Fruit fly (Drosophila melanogaster) whole organism, embryonic: Measurements from ENCODE around the gene SclA.

Experiments used
- BtbVII ChIP-seq: fragments of 200-800 bp; sonication (Bioruptor generic); optimal IDR thresholded peaks from 3 replicates; lab custom pipeline; 2017; ENCODE audit warnings: missing biosample characterization, mild to moderate bottlenecking, missing genetic modification characterization
- CG10321 ChIP-seq: fragments of 200-800 bp; sonication (Bioruptor generic); IDR thresholded peaks from 2 replicates; pipeline ENCODE4 v1.3.6; 2022; ENCODE audit warnings: missing biosample characterization, missing genetic modification characterization
- CG10366 ChIP-seq: fragments of 200-800 bp; sonication (Bioruptor generic); IDR thresholded peaks from 2 replicates; pipeline ENCODE4 v1.3.6; 2022; ENCODE audit warnings: missing biosample characterization, missing genetic modification characterization
- CG12155 ChIP-seq: fragments of 200-800 bp; sonication (Bioruptor generic); optimal IDR thresholded peaks from 3 replicates; lab custom pipeline; 2016; ENCODE audit warnings: missing biosample characterization, missing genetic modification characterization
- CG12219 ChIP-seq: fragments of 200-800 bp; sonication (Bioruptor generic); optimal IDR thresholded peaks from 3 replicates; lab custom pipeline; 2018; ENCODE audit warnings: missing biosample characterization, mild to moderate bottlenecking, missing genetic modification characterization
- CG13775 ChIP-seq: fragments of 200-800 bp; sonication (Bioruptor generic); optimal IDR thresholded peaks from 3 replicates; lab custom pipeline; 2017; ENCODE audit warnings: missing biosample characterization, mild to moderate bottlenecking, missing genetic modification characterization
- CG15479 ChIP-seq: fragments of 200-800 bp; sonication (Bioruptor generic); optimal IDR thresholded peaks from 3 replicates; lab custom pipeline; 2019; ENCODE audit warnings: missing biosample characterization, mild to moderate bottlenecking, missing genetic modification characterization, moderate library complexity
- CG1647 ChIP-seq: fragments of 200-800 bp; sonication (Bioruptor generic); optimal IDR thresholded peaks from 3 replicates; lab custom pipeline; 2016; ENCODE audit warnings: missing biosample characterization, missing genetic modification characterization
- CG18011 ChIP-seq: fragments of 200-800 bp; sonication (Bioruptor generic); optimal IDR thresholded peaks from 2 replicates; lab custom pipeline; 2017; ENCODE audit warnings: missing biosample characterization, missing genetic modification characterization, mild to moderate bottlenecking, moderate library complexity, missing genotype
- CG1832 ChIP-seq: fragments of 200-800 bp; sonication (Bioruptor generic); optimal IDR thresholded peaks from 2 replicates; lab custom pipeline; 2017; ENCODE audit warnings: missing biosample characterization, mild to moderate bottlenecking, missing genetic modification characterization, inconsistent platforms
- CG18764 ChIP-seq: fragments of 200-800 bp; sonication (Bioruptor generic); optimal IDR thresholded peaks from 3 replicates; lab custom pipeline; 2016; ENCODE audit warnings: missing biosample characterization, missing genetic modification characterization
- CG2202 ChIP-seq: fragments of 200-800 bp; sonication (Bioruptor generic); optimal IDR thresholded peaks from 2 replicates; lab custom pipeline; 2018; ENCODE audit warnings: missing biosample characterization, mild to moderate bottlenecking, missing genetic modification characterization
- CG3163 ChIP-seq: fragments of 200-800 bp; sonication (Bioruptor generic); optimal IDR thresholded peaks from 3 replicates; lab custom pipeline; 2016; ENCODE audit warnings: missing biosample characterization, missing genetic modification characterization
- CG3838 ChIP-seq: fragments of 200-800 bp; sonication (Bioruptor generic); optimal IDR thresholded peaks from 3 replicates; lab custom pipeline; 2016; ENCODE audit warnings: missing biosample characterization, missing genetic modification characterization
- CG3847 ChIP-seq: fragments of 200-800 bp; sonication (Bioruptor generic); IDR thresholded peaks from 2 replicates; pipeline ENCODE4 v1.3.6; 2022; ENCODE audit warnings: missing biosample characterization, missing genetic modification characterization
- CG4328 ChIP-seq: fragments of 200-800 bp; sonication (Bioruptor generic); optimal IDR thresholded peaks from 3 replicates; lab custom pipeline; 2017; ENCODE audit warnings: missing biosample characterization, missing genetic modification reagents, missing genetic modification characterization
- CG4854 ChIP-seq: fragments of 200-800 bp; sonication (Bioruptor generic); optimal IDR thresholded peaks from 2 replicates; lab custom pipeline; 2016; ENCODE audit warnings: missing biosample characterization, missing genetic modification characterization, inconsistent platforms
- CG6854 ChIP-seq: fragments of 200-800 bp; sonication (Bioruptor generic); optimal IDR thresholded peaks from 3 replicates; lab custom pipeline; 2017; ENCODE audit warnings: missing biosample characterization, mild to moderate bottlenecking, missing genetic modification characterization
- CG7786 ChIP-seq: fragments of 200-800 bp; sonication (Bioruptor generic); optimal IDR thresholded peaks from 2 replicates; lab custom pipeline; 2016; ENCODE audit warnings: missing biosample characterization, missing genetic modification characterization
- CG9727 ChIP-seq: fragments of 200-800 bp; sonication (Bioruptor generic); optimal IDR thresholded peaks from 3 replicates; lab custom pipeline; 2017; ENCODE audit warnings: missing biosample characterization, mild to moderate bottlenecking, missing genetic modification characterization
- CG9876 ChIP-seq: fragments of 200-800 bp; sonication (Bioruptor generic); optimal IDR thresholded peaks from 2 replicates; lab custom pipeline; 2016; ENCODE audit warnings: missing biosample characterization, missing genetic modification characterization
- Hey ChIP-seq: fragments of 200-800 bp; sonication (Bioruptor generic); optimal IDR thresholded peaks from 3 replicates; lab custom pipeline; 2018; ENCODE audit warnings: missing biosample characterization, mild to moderate bottlenecking, missing genetic modification characterization
- HmgZ ChIP-seq: fragments of 200-800 bp; sonication (Bioruptor generic); optimal IDR thresholded peaks from 2 replicates; lab custom pipeline; 2018; ENCODE audit warnings: missing biosample characterization, mild to moderate bottlenecking, missing genetic modification characterization
- Hr78 ChIP-seq, 2 experiments: fragments of 200-800 bp in 1 of 2; fragments of >200 bp in 1 of 2; sonication (Bioruptor generic) in 1 of 2; optimal IDR thresholded peaks; 2 replicates each; lab custom pipeline; 2017 to 2019; ENCODE audit warnings: missing biosample characterization in 2 of 2, missing genetic modification characterization in 2 of 2, mild to moderate bottlenecking in 1 of 2, moderate library complexity in 1 of 2
- Max ChIP-seq: fragments of 200-800 bp; sonication (Bioruptor generic); optimal IDR thresholded peaks from 2 replicates; lab custom pipeline; 2016; ENCODE audit warnings: missing biosample characterization, mild to moderate bottlenecking, missing genetic modification characterization
- Med ChIP-seq: fragments of 200-800 bp; sonication (Bioruptor generic); peaks from one replicate; lab custom pipeline; 2016; ENCODE audit warnings: missing biosample characterization, missing genetic modification characterization, mild to moderate bottlenecking, inconsistent platforms, moderate library complexity
- Meics ChIP-seq: fragments of 200-800 bp; sonication (Bioruptor generic); optimal IDR thresholded peaks from 2 replicates; lab custom pipeline; 2017; ENCODE audit warnings: missing biosample characterization, mild to moderate bottlenecking, missing genetic modification characterization
- Oaz ChIP-seq: fragments of 200-800 bp; sonication (Bioruptor generic); IDR thresholded peaks from 2 replicates; pipeline ENCODE4 v1.3.6; 2022; ENCODE audit warnings: missing biosample characterization, missing genetic modification characterization
- Spps ChIP-seq: fragments of 200-800 bp; sonication (Bioruptor generic); optimal IDR thresholded peaks from 2 replicates; lab custom pipeline; 2018; ENCODE audit warnings: missing biosample characterization, mild to moderate bottlenecking, missing genetic modification characterization
- Sry-β ChIP-seq: fragments of 200-800 bp; sonication (Bioruptor generic); optimal IDR thresholded peaks from 2 replicates; lab custom pipeline; 2018; ENCODE audit warnings: missing biosample characterization, mild to moderate bottlenecking, missing genetic modification characterization, moderate library complexity
- Taf1 ChIP-seq: fragments of 200-800 bp; sonication (Bioruptor generic); IDR thresholded peaks from 2 replicates; pipeline ENCODE4 v1.3.6; 2022; ENCODE audit warnings: missing biosample characterization, missing genetic modification characterization
- Tbp ChIP-seq: fragments of >200 bp; optimal IDR thresholded peaks from 2 replicates; lab custom pipeline; 2018; ENCODE audit warnings: missing biosample characterization, missing genetic modification characterization
- Trl ChIP-seq, 3 experiments: fragments of >200 bp in 2 of 3; fragments of 200-800 bp in 1 of 3; sonication (Bioruptor generic) in 1 of 3; optimal IDR thresholded peaks; 2 replicates in 1 of 3; 3 replicates in 2 of 3; lab custom pipeline; 2016 to 2017; ENCODE audit warnings: missing biosample characterization in 1 of 3, missing genetic modification characterization in 1 of 3
- ab ChIP-seq: fragments of 200-800 bp; sonication (Bioruptor generic); optimal IDR thresholded peaks from 2 replicates; lab custom pipeline; 2016; ENCODE audit warnings: missing biosample characterization, missing genetic modification characterization
- ash1 ChIP-seq: fragments of 200-800 bp; sonication (Bioruptor generic); optimal IDR thresholded peaks from 2 replicates; lab custom pipeline; 2018; ENCODE audit warnings: missing biosample characterization, mild to moderate bottlenecking, missing genetic modification characterization
- ato ChIP-seq: fragments of 200-800 bp; sonication (Bioruptor generic); IDR thresholded peaks from 2 replicates; pipeline ENCODE4 v1.3.6; 2022; ENCODE audit warnings: missing biosample characterization, missing genetic modification characterization; ENCODE audit not compliant: partially characterized antibody
- chif ChIP-seq, 2 experiments: fragments of 200-800 bp; sonication (Bioruptor generic); optimal IDR thresholded peaks; 3 replicates each; lab custom pipeline; 2016; ENCODE audit warnings: missing biosample characterization in 2 of 2, missing genetic modification characterization in 2 of 2
- chinmo ChIP-seq: fragments of 200-800 bp; sonication (Bioruptor generic); IDR thresholded peaks from 4 replicates; pipeline ENCODE4 v1.3.6; 2022; ENCODE audit warnings: missing biosample characterization, missing genetic modification characterization; ENCODE audit not compliant: partially characterized antibody
- fd102C ChIP-seq: fragments of 200-800 bp; sonication (Bioruptor generic); optimal IDR thresholded peaks from 2 replicates; lab custom pipeline; 2018; ENCODE audit warnings: missing biosample characterization, mild to moderate bottlenecking, missing genetic modification characterization, moderate library complexity
- fd64A ChIP-seq: fragments of 200-800 bp; sonication (Bioruptor generic); optimal IDR thresholded peaks from 3 replicates; lab custom pipeline; 2018; ENCODE audit warnings: missing biosample characterization, mild to moderate bottlenecking, missing genetic modification characterization
- fru ChIP-seq: fragments of >200 bp; optimal IDR thresholded peaks from 2 replicates; lab custom pipeline; 2017
- lola ChIP-seq, 3 experiments: fragments of >200 bp in 2 of 3; fragments of 200-800 bp in 1 of 3; sonication (Bioruptor generic) in 1 of 3; optimal IDR thresholded peaks; 2 replicates each; lab custom pipeline; 2017 to 2019; ENCODE audit warnings: missing biosample characterization in 3 of 3, missing genetic modification characterization in 3 of 3, mild to moderate bottlenecking in 1 of 3, moderate library complexity in 1 of 3
- nau ChIP-seq: fragments of 200-800 bp; sonication (Bioruptor generic); optimal IDR thresholded peaks from 3 replicates; lab custom pipeline; 2017; ENCODE audit warnings: missing biosample characterization, mild to moderate bottlenecking, missing genetic modification characterization, missing genetic modification reagents
- nerfin-2 ChIP-seq: fragments of 200-800 bp; sonication (Bioruptor generic); IDR thresholded peaks from 2 replicates; pipeline ENCODE4 v1.3.6; 2022; ENCODE audit warnings: missing biosample characterization, missing genetic modification characterization; ENCODE audit not compliant: partially characterized antibody
- nmo ChIP-seq: fragments of 200-800 bp; sonication (Bioruptor generic); optimal IDR thresholded peaks from 2 replicates; lab custom pipeline; 2018; ENCODE audit warnings: missing biosample characterization, mild to moderate bottlenecking, missing genetic modification characterization, moderate library complexity
- p53 ChIP-seq: fragments of 200-800 bp; sonication (Bioruptor generic); optimal IDR thresholded peaks from 2 replicates; lab custom pipeline; 2016; ENCODE audit warnings: missing biosample characterization, missing genetic modification characterization
- peb ChIP-seq: fragments of 200-800 bp; sonication (Bioruptor generic); IDR thresholded peaks from 2 replicates; pipeline ENCODE4 v1.3.6; 2022; ENCODE audit warnings: missing biosample characterization, missing genetic modification characterization
- pros ChIP-seq: fragments of 200-800 bp; sonication (Bioruptor generic); optimal IDR thresholded peaks from 3 replicates; lab custom pipeline; 2019; ENCODE audit warnings: missing biosample characterization, mild to moderate bottlenecking, missing genetic modification characterization, moderate library complexity
- slbo ChIP-seq: fragments of 200-800 bp; sonication (Bioruptor generic); IDR thresholded peaks from 2 replicates; pipeline ENCODE4 v1.3.6; 2022; ENCODE audit warnings: missing biosample characterization, missing genetic modification characterization
- slp2 ChIP-seq: fragments of 200-800 bp; sonication (Bioruptor generic); optimal IDR thresholded peaks from 2 replicates; lab custom pipeline; 2016; ENCODE audit warnings: missing biosample characterization, missing genetic modification characterization
- usp ChIP-seq: fragments of >200 bp; optimal IDR thresholded peaks from 2 replicates; lab custom pipeline; 2017; ENCODE audit warnings: missing biosample characterization, missing genetic modification characterization

Gene SclA

DNA sequence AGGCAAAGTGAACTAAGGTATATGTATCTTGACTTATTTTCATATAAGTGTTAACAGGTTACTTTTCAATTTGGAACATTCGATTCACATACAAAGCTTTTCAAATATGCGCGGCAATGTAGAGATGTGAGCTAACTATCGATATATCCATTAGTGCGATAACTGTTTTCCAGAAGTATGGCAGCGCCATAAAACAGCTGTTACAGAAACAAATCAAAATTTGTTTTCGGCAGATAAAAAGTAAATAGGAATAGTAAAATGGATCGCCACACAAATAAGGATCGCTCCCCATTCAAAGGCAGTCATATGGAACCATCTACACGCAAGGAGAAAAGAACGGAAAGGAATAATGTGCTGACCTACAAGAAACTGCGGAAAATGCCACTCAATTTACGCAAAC is 41.5 kb downstream of the SclA start, which contains the start of the genes CG32832, CG31743 and CG34313 (continued):
- TF ChIP-seq chinmo (peak; percentile 79; the same call in 3 of the 4 replicates), CG3163 (GFP tag; lab: Kevin White, UChicago) (no peak), CG18764 (no peak), slbo (GFP tag; lab: Robert Waterston, UW) (no peak), fd102C (GFP tag; lab: Kevin White, UChicago) (no peak), Oaz (no peak), CG3838 (GFP tag; lab: Kevin White, UChicago) (no peak), lola (GFP tag; optimal IDR thresholded peaks at IDR 0.05; lab: Kevin White, UChicago) (no peak), CG10366 (GFP tag; lab: Robert Waterston, UW) (no peak), BtbVII (GFP tag; lab: Kevin White, UChicago) (no peak), CG15479 (GFP tag; lab: Kevin White, UChicago) (no peak), Sry-β (GFP tag; lab: Kevin White, UChicago) (no peak), CG10321 (GFP tag; lab: Robert Waterston, UW) (no peak), slp2 (GFP tag; lab: Kevin White, UChicago) (no peak), CG1647 (GFP tag; lab: Kevin White, UChicago) (no peak), Trl (optimal IDR thresholded peaks at IDR 0.05; lab: Kevin White, UChicago) (no peak), Trl (GFP tag; optimal IDR thresholded peaks at IDR 0.05; lab: Kevin White, UChicago) (no peak), CG7786 (GFP tag; lab: Kevin White, UChicago) (no peak), Hr78 (GFP tag; optimal IDR thresholded peaks at IDR 0.05; lab: Kevin White, UChicago) (no peak), chif (GFP tag; optimal IDR thresholded peaks at IDR 0.05; lab: Kevin White, UChicago) (no peak), CG9727 (GFP tag; lab: Kevin White, UChicago) (no peak), CG6854 (GFP tag; lab: Kevin White, UChicago) (no peak), p53 (GFP tag; lab: Kevin White, UChicago) (no peak), nerfin-2 (GFP tag; lab: Robert Waterston, UW) (no peak), CG2202 (no peak), pros (GFP tag; lab: Kevin White, UChicago) (no peak), usp (GFP tag; lab: Kevin White, UChicago) (no peak), CG12155 (no peak), fru (no peak), CG13775 (GFP tag; lab: Kevin White, UChicago) (no peak), ato (GFP tag; lab: Robert Waterston, UW) (0 out of 2 replicates have a peak, but pooled peaks have one; percentile 25), nmo (GFP tag; lab: Kevin White, UChicago) (peak; percentile 40), CG3847 (GFP tag; lab: Robert Waterston, UW) (peak; percentile 34; the same call in 1 of the 2 replicates), Max (no peak), Hey (tag; lab: Kevin White, UChicago) (no peak), peb (no peak), CG4854 (no peak), ash1 (GFP tag; lab: Kevin White, UChicago) (no peak), Taf1 (GFP tag; lab: Robert Waterston, UW) (no peak), Tbp (no peak), CG4328 (GFP tag; lab: Kevin White, UChicago) (no peak), Spps (tag; lab: Kevin White, UChicago) (no peak), CG9876 (no peak), Meics (GFP tag; lab: Kevin White, UChicago) (no peak), fd64A (GFP tag; lab: Kevin White, UChicago) (no peak), CG12219 (no peak), CG18011 (no peak), nau (peak; percentile 32), HmgZ (tag; lab: Kevin White, UChicago) (peak; percentile 66), Med (no peak), CG1832 (GFP tag; lab: Kevin White, UChicago) (no peak), ab (GFP tag; lab: Kevin White, UChicago) (no peak)
